Worm (Caenorhabditis elegans) whole organism, L1 larva: ENCODE data around the gene nlp-33.

Experiments used
- C04F5.9 ChIP-seq: sonication (generic microtip); optimal IDR thresholded peaks from 2 replicates; lab custom pipeline; 2016; ENCODE audit warnings: missing genetic modification characterization, missing compliant biosample characterization
- F16B12.6 ChIP-seq: fragments of 150-350 bp; optimal IDR thresholded peaks from 2 replicates; lab custom pipeline; 2014; ENCODE audit warnings: missing biosample characterization, missing genetic modification characterization
- aly-2 ChIP-seq: fragments of 150-350 bp; optimal IDR thresholded peaks from 2 replicates; lab custom pipeline; 2014; ENCODE audit warnings: missing biosample characterization, missing genetic modification characterization
- blmp-1 ChIP-seq: fragments of 150-350 bp; optimal IDR thresholded peaks from 2 replicates; lab custom pipeline; 2014; ENCODE audit warnings: missing biosample characterization, missing genetic modification characterization
- ceh-90 ChIP-seq: sonication (generic microtip); optimal IDR thresholded peaks from 2 replicates; lab custom pipeline; 2016; ENCODE audit warnings: missing genetic modification characterization, missing compliant biosample characterization
- dsc-1 ChIP-seq: sonication (generic microtip); optimal IDR thresholded peaks from 2 replicates; lab custom pipeline; 2016; ENCODE audit warnings: mild to moderate bottlenecking, missing genetic modification characterization, missing compliant biosample characterization
- efl-1 ChIP-seq, 4 experiments: fragments of 150-350 bp; optimal IDR thresholded peaks in 3 of 4; peaks in 1 of 4; 1 replicate in 1 of 4; 2 replicates in 3 of 4; lab custom pipeline; 2014; ENCODE audit warnings: missing biosample characterization in 2 of 4, missing genetic modification characterization in 2 of 4, missing genetic modification reagents in 2 of 4
- elt-3 ChIP-seq, 6 experiments: fragments of 150-350 bp in 1 of 6; sonication (generic microtip); optimal IDR thresholded peaks; 2 replicates each; lab custom pipeline; 2017 to 2018; ENCODE audit warnings: missing biosample characterization in 6 of 6, missing genetic modification characterization in 6 of 6, inconsistent platforms in 1 of 6
- fkh-8 ChIP-seq: sonication (generic microtip); optimal IDR thresholded peaks from 2 replicates; lab custom pipeline; 2016; ENCODE audit warnings: mild to moderate bottlenecking, missing genetic modification characterization, missing compliant biosample characterization
- isw-1 ChIP-seq: fragments of 200-800 bp; sonication (Bioruptor generic); IDR thresholded peaks from 2 replicates; pipeline ENCODE4 v1.3.6; 2022; ENCODE audit warnings: missing genetic modification characterization, missing compliant biosample characterization
- jun-1 ChIP-seq: fragments of 150-350 bp; optimal IDR thresholded peaks from 2 replicates; lab custom pipeline; 2014; ENCODE audit warnings: missing biosample characterization, missing genetic modification reagents, missing genetic modification characterization
- lin-14 ChIP-seq: fragments of 200-800 bp; sonication (Bioruptor generic); optimal IDR thresholded peaks from 2 replicates; lab custom pipeline; 2018; ENCODE audit warnings: mild to moderate bottlenecking, missing genetic modification characterization, moderate library complexity, missing compliant biosample characterization
- lin-35 ChIP-seq, 2 experiments: fragments of 150-350 bp; optimal IDR thresholded peaks; 2 replicates each; lab custom pipeline; 2014; ENCODE audit warnings: missing biosample characterization in 2 of 2, missing genetic modification characterization in 2 of 2, missing genetic modification reagents in 2 of 2
- lin-39 ChIP-seq: fragments of 150-350 bp; optimal IDR thresholded peaks from 2 replicates; lab custom pipeline; 2014; ENCODE audit warnings: missing biosample characterization, missing genetic modification reagents, missing genetic modification characterization
- lir-3 ChIP-seq: sonication (generic microtip); optimal IDR thresholded peaks from 2 replicates; lab custom pipeline; 2016; ENCODE audit warnings: mild to moderate bottlenecking, missing genetic modification characterization, moderate library complexity, missing compliant biosample characterization; ENCODE audit not compliant: poor library complexity
- lsy-2 ChIP-seq, 2 experiments: fragments of 150-350 bp; optimal IDR thresholded peaks; 2 replicates each; lab custom pipeline; 2014; ENCODE audit warnings: missing biosample characterization in 2 of 2, missing genetic modification characterization in 2 of 2
- mdl-1 ChIP-seq, 2 experiments: fragments of 150-350 bp; optimal IDR thresholded peaks; 2 replicates each; lab custom pipeline; 2014 to 2017; ENCODE audit warnings: missing biosample characterization in 2 of 2, missing genetic modification characterization in 2 of 2, inconsistent platforms in 1 of 2
- mep-1 ChIP-seq: fragments of 150-350 bp; optimal IDR thresholded peaks from 2 replicates; lab custom pipeline; 2014; ENCODE audit warnings: missing biosample characterization, missing genetic modification characterization
- nhr-11 ChIP-seq: fragments of 150-350 bp; optimal IDR thresholded peaks from 2 replicates; lab custom pipeline; 2014; ENCODE audit warnings: missing biosample characterization, missing genetic modification characterization
- nhr-19 ChIP-seq: fragments of 200-800 bp; sonication (Bioruptor generic); conservative IDR thresholded peaks from 2 replicates; pipeline ENCODE4 v1.3.6; 2022; ENCODE audit warnings: missing genetic modification characterization, missing compliant biosample characterization
- nhr-20 ChIP-seq: sonication (generic microtip); optimal IDR thresholded peaks from 2 replicates; lab custom pipeline; 2016; ENCODE audit warnings: mild to moderate bottlenecking, missing genetic modification characterization, missing compliant biosample characterization
- nhr-71 ChIP-seq: sonication (generic microtip); optimal IDR thresholded peaks from 2 replicates; lab custom pipeline; 2016; ENCODE audit warnings: mild to moderate bottlenecking, missing genetic modification characterization, moderate library complexity, missing compliant biosample characterization
- nhr-76 ChIP-seq: sonication (generic microtip); optimal IDR thresholded peaks from 2 replicates; lab custom pipeline; 2017; ENCODE audit warnings: missing biosample characterization, missing genetic modification characterization
- nhr-77 ChIP-seq: fragments of 150-350 bp; optimal IDR thresholded peaks from 2 replicates; lab custom pipeline; 2014; ENCODE audit warnings: missing biosample characterization, missing genetic modification characterization
- nhr-85 ChIP-seq: sonication (generic microtip); peaks from one replicate; lab custom pipeline; 2016; ENCODE audit warnings: missing genetic modification characterization, inconsistent platforms, missing compliant biosample characterization
- pag-3 ChIP-seq: sonication (generic microtip); optimal IDR thresholded peaks from 2 replicates; lab custom pipeline; 2017; ENCODE audit warnings: missing genetic modification characterization, mild to moderate bottlenecking, missing compliant biosample characterization, antibody characterized with exemption, borderline replicate concordance; ENCODE audit not compliant: insufficient read depth
- rnt-1 ChIP-seq: sonication (generic microtip); optimal IDR thresholded peaks from 2 replicates; lab custom pipeline; 2016; ENCODE audit warnings: mild to moderate bottlenecking, missing genetic modification characterization, moderate library complexity, missing compliant biosample characterization
- snu-23 ChIP-seq: sonication (generic microtip); optimal IDR thresholded peaks from 2 replicates; lab custom pipeline; 2016; ENCODE audit warnings: missing genetic modification characterization, missing compliant biosample characterization
- sptf-1 ChIP-seq: fragments of 150-350 bp; optimal IDR thresholded peaks from 2 replicates; lab custom pipeline; 2014; ENCODE audit warnings: missing biosample characterization, missing genetic modification characterization
- swsn-7 ChIP-seq: sonication (generic microtip); optimal IDR thresholded peaks from 2 replicates; lab custom pipeline; 2016; ENCODE audit warnings: missing genetic modification characterization, missing compliant biosample characterization
- tbx-2 ChIP-seq: sonication (generic microtip); optimal IDR thresholded peaks from 2 replicates; lab custom pipeline; 2016; ENCODE audit warnings: missing genetic modification characterization, missing compliant biosample characterization
- tlp-1 ChIP-seq: fragments of 150-350 bp; optimal IDR thresholded peaks from 2 replicates; lab custom pipeline; 2014; ENCODE audit warnings: missing biosample characterization, missing genetic modification characterization
- unc-130 ChIP-seq: fragments of 150-350 bp; optimal IDR thresholded peaks from 2 replicates; lab custom pipeline; 2017; ENCODE audit warnings: missing biosample characterization, missing genetic modification characterization, inconsistent platforms
- unc-30 ChIP-seq: sonication (generic microtip); optimal IDR thresholded peaks from 2 replicates; lab custom pipeline; 2017; ENCODE audit warnings: missing biosample characterization, missing genetic modification characterization
- unc-86 ChIP-seq: sonication (generic microtip); optimal IDR thresholded peaks from 2 replicates; lab custom pipeline; 2016; ENCODE audit warnings: missing genetic modification characterization, missing compliant biosample characterization
- vab-15 ChIP-seq: sonication (generic microtip); optimal IDR thresholded peaks from 2 replicates; lab custom pipeline; 2017; ENCODE audit warnings: missing genotype, mild to moderate bottlenecking, missing genetic modification characterization, missing compliant biosample characterization

The nlp-33 gene

ce11 chrV:11134296-11134695, 12.8 kb upstream of the nlp-33 start, which contains the start of gene glb-3:
glb-3 (plus strand) TSS chrV:11134596.
- TF ChIP-seq lir-3 (tag; lab: Kevin White, UChicago) = no peak

- TF ChIP-seq lsy-2 (tag; optimal IDR thresholded peaks at IDR 0.05; lab: Kevin White, UChicago) (peak in 1 of 2 experiments; percentile 47), nhr-77 (tag; lab: Kevin White, UChicago) (no peak), F16B12.6 (tag; lab: Kevin White, UChicago) (no peak), pag-3 (tag; lab: Kevin White, UChicago) (no peak), aly-2 (tag; lab: Kevin White, UChicago) (no peak), blmp-1 (tag; lab: Kevin White, UChicago) (peak; percentile 22), lin-39 (tag; lab: Kevin White, UChicago) (no peak), dsc-1 (tag; lab: Kevin White, UChicago) (peak; percentile 50), tbx-2 (tag; lab: Kevin White, UChicago) (peak; percentile 32), swsn-7 (tag; lab: Kevin White, UChicago) (peak; percentile 16), lin-14 (GFP tag; lab: Kevin White, UChicago) (peak; percentile 84), fkh-8 (peak; percentile 6), C04F5.9 (tag; lab: Kevin White, UChicago) (no peak), mdl-1 (tag; optimal IDR thresholded peaks at IDR 0.05; lab: Kevin White, UChicago) (peak in 1 of 2 experiments; percentile 15), lin-35 (GFP tag; optimal IDR thresholded peaks at IDR 0.05; lab: Kevin White, UChicago) (peak in 1 of 2 experiments; percentile 6), nhr-20 (peak; percentile 44), snu-23 (GFP tag; lab: Kevin White, UChicago) (peak; percentile 13), nhr-71 (peak; percentile 48), mep-1 (peak; percentile 25), vab-15 (no peak), efl-1 (optimal IDR thresholded peaks at IDR 0.05; lab: Kevin White, UChicago) (peak in 1 of 2 experiments; percentile 25), efl-1 (GFP tag; optimal IDR thresholded peaks at IDR 0.05 in 1 of 2; lab: Kevin White, UChicago) (no peak), rnt-1 (peak; percentile 41), nhr-11 (tag; lab: Kevin White, UChicago) (no peak), nhr-85 (tag; lab: Kevin White, UChicago) (peak; percentile 3)
Observed at ce11 chrV:11140326-11140725, 6.8 kb upstream of the nlp-33 start.

ce11 chrV:11141179-11141578, 6.0 kb upstream of the nlp-33 start, which contains the start of gene folt-1:
folt-1 (plus strand) TSS chrV:11141479.
- TF ChIP-seq jun-1 (tag; lab: Kevin White, UChicago) (no peak), swsn-7 (tag; lab: Kevin White, UChicago) (no peak), elt-3 (tag; optimal IDR thresholded peaks at IDR 0.05; lab: Kevin White, UChicago) (no peak), unc-30 (no peak), dsc-1 (tag; lab: Kevin White, UChicago) (no peak), unc-86 (no peak), nhr-19 (GFP tag; lab: Robert Waterston, UW) (no peak), tlp-1 (tag; lab: Kevin White, UChicago) (no peak), sptf-1 (tag; lab: Kevin White, UChicago) (no peak), nhr-76 (tag; lab: Kevin White, UChicago) (no peak), snu-23 (GFP tag; lab: Kevin White, UChicago) (no peak), isw-1 (GFP tag; lab: Robert Waterston, UW) (no peak), unc-130 (no peak)

ce11 chrV:11144694-11145093, 2.5 kb upstream of the nlp-33 start, which contains the start of gene C06H2.7:
C06H2.7 (minus strand) TSS chrV:11144794.
- TF ChIP-seq efl-1 (optimal IDR thresholded peaks at IDR 0.05; lab: Kevin White, UChicago) (no peak), efl-1 (GFP tag; optimal IDR thresholded peaks at IDR 0.05 in 1 of 2; lab: Kevin White, UChicago) (peak in 1 of 2 experiments; percentile 7), ceh-90 (tag; lab: Kevin White, UChicago) (no peak)
